Fruit fly (Drosophila melanogaster) whole organism, larva: ENCODE data around the gene CG6059.

ENCODE experiments used
- noc ChIP-seq: fragments of 200-800 bp; sonication (Bioruptor generic); optimal IDR thresholded peaks from 3 replicates; lab custom pipeline; 2019; ENCODE audit warnings: missing biosample characterization, mild to moderate bottlenecking, missing genetic modification characterization, moderate library complexity

Gene CG6059

DNA sequence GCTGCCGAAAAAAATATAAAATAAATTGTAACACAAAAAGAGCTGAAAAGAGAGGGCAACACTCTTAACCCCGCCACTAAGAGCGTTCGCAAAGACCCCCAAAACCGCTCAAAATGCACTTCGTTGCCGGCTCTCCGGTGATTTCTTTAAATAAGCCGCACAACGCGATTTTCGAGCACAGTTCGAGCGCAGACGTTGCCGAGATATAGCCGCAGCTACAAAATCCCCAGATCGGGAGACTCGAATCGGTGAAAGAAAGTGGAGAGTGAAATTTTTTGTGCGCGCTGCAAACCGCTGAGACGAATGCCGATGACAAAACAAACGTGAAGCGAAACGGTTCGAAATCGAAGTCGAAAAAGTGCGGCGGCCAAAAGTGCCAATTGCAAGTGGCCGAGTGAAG lies 48.8 kb downstream of the CG6059 start, which contains the start of gene CG14257:
Gene CG14257, plus strand, starts transcription at position 177 of the 400 bp plus-strand sequence.
- no peak for TF ChIP-seq noc
